Worm (Caenorhabditis elegans): Measurements from ENCODE around the gene hst-3.1.

DNA sequence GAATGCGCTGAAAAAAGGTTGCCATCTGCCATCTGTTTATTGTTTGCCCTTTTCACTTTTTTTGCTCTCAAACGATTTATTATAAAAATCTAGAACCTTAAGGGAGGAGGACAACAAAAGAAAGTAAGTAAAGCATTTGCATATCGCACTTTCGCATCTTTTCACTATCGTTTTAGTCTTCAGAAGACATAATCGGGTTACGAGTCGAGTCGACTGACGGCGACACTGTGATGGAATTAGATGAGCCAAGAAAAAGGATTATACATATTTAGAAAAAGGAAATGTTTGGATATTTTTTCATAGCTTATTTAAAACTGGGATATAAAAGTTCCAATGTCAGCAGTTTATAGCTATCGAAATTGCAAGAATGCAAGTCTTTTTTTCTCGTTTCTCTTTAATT lies 52.4 kb downstream of the hst-3.1 start:
- TF ChIP-seq mdl-1 (tag; optimal IDR thresholded peaks at IDR 0.05) (no peak), sox-4 (tag; optimal IDR thresholded peaks at IDR 0.05) (no peak), nhr-12 (tag; optimal IDR thresholded peaks at IDR 0.05) (no peak), mep-1 (tag; optimal IDR thresholded peaks at IDR 0.05) (no peak), fkh-10 (GFP tag; optimal IDR thresholded peaks at IDR 0.05) (no peak), ztf-11 (tag; optimal IDR thresholded peaks at IDR 0.05) (no peak), ama-1 (optimal IDR thresholded peaks at IDR 0.05) (no peak), nhr-76 (tag; optimal IDR thresholded peaks at IDR 0.05) (no peak), lin-13 (GFP tag; optimal IDR thresholded peaks at IDR 0.05) (no peak), efl-1 (optimal IDR thresholded peaks at IDR 0.05) (no peak), efl-1 (GFP tag; optimal IDR thresholded peaks at IDR 0.05 in 1 of 2) (no peak), dsc-1 (tag; optimal IDR thresholded peaks at IDR 0.05) (no peak), nhr-28 (tag; optimal IDR thresholded peaks at IDR 0.05) (no peak), dpl-1 (GFP tag; optimal IDR thresholded peaks at IDR 0.05) (no peak)

Data from whole organism, L1 larva.